Worm (Caenorhabditis elegans) whole organism, L2 larva: ENCODE results near the gene wht-7.

Source experiments
- C34F6.9 ChIP-seq: fragments of 150-350 bp; optimal IDR thresholded peaks from 2 replicates; lab custom pipeline; 2014; ENCODE audit warnings: missing biosample characterization, missing genetic modification characterization
- R02D3.7 ChIP-seq: fragments of 150-350 bp; optimal IDR thresholded peaks from 2 replicates; lab custom pipeline; 2014; ENCODE audit warnings: missing biosample characterization, missing genetic modification characterization
- aly-2 ChIP-seq: fragments of 150-350 bp; optimal IDR thresholded peaks from 2 replicates; lab custom pipeline; 2014; ENCODE audit warnings: missing biosample characterization, missing genetic modification characterization
- ama-1 ChIP-seq: fragments of 150-350 bp; optimal IDR thresholded peaks from 2 replicates; lab custom pipeline; 2018; ENCODE audit warnings: inconsistent platforms
- egl-27 ChIP-seq: sonication (generic microtip); optimal IDR thresholded peaks from 3 replicates; lab custom pipeline; 2017; ENCODE audit warnings: missing biosample characterization, missing genetic modification reagents, missing genetic modification characterization
- nhr-12 ChIP-seq: fragments of 150-350 bp; optimal IDR thresholded peaks from 2 replicates; lab custom pipeline; 2014; ENCODE audit warnings: missing biosample characterization, missing genetic modification characterization
- peb-1 ChIP-seq: fragments of 150-350 bp; optimal IDR thresholded peaks from 2 replicates; lab custom pipeline; 2014; ENCODE audit warnings: missing biosample characterization, missing genetic modification characterization
- sma-3 ChIP-seq: sonication (generic microtip); optimal IDR thresholded peaks from 2 replicates; lab custom pipeline; 2016; ENCODE audit warnings: missing genetic modification reagents, missing genetic modification characterization, missing compliant biosample characterization
- snpc-4 ChIP-seq: fragments of 150-350 bp; optimal IDR thresholded peaks from 2 replicates; lab custom pipeline; 2014; ENCODE audit warnings: missing biosample characterization, missing genetic modification characterization
- zag-1 ChIP-seq: fragments of 150-350 bp; optimal IDR thresholded peaks from 2 replicates; lab custom pipeline; 2014; ENCODE audit warnings: missing biosample characterization, missing genetic modification characterization

DNA sequence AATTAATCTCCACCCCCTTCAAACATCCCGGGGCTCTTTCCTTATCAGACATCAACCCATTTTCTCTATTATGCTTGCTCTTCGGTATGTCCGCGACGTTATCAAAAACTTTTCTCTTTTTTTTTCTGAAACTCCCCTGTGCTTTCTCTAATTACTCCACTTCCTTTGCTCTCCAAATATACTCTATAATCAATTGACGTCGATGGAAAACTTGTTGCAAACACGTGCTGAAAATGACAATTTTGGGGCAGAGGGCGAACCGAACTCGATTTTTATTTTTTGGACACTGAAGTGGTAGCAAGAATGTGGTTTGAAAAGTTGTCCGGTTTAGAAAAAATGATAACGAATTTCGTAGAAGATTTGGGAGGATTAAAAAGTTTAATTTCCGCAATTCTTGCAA, 29.7 kb upstream of the wht-7 start:
- no peak for TF ChIP-seq snpc-4 (tag; lab: Kevin White, UChicago)
- no peak for TF ChIP-seq C34F6.9 (tag; lab: Kevin White, UChicago)
- no peak for TF ChIP-seq nhr-12 (tag; lab: Kevin White, UChicago)
- TF ChIP-seq zag-1 (tag; lab: Kevin White, UChicago), result no peak
- no peak for TF ChIP-seq sma-3
- no peak for TF ChIP-seq egl-27
- TF ChIP-seq aly-2 (tag; lab: Kevin White, UChicago), result no peak
- no peak for TF ChIP-seq ama-1 (lab: Kevin White, UChicago)
- no peak for TF ChIP-seq R02D3.7 (tag; lab: Kevin White, UChicago)
- no peak for TF ChIP-seq peb-1
